Worm (Caenorhabditis elegans): ENCODE measurements around the gene ptrn-1.

The ptrn-1 gene

ce11 chrX:16978308-16978707, 51.7 kb downstream of the ptrn-1 start, which contains the start of gene mbl-1:
Gene mbl-1 (plus strand): TSS chrX:16978608.
- no peak for TF ChIP-seq ceh-13 (GFP tag; optimal IDR thresholded peaks at IDR 0.05)
- TF ChIP-seq hnd-1 (tag; optimal IDR thresholded peaks at IDR 0.05), result no peak
- TF ChIP-seq ets-7 (tag; optimal IDR thresholded peaks at IDR 0.05), result no peak
- TF ChIP-seq pes-1 (GFP tag; IDR thresholded peaks at IDR 0.05), result no peak
- TF ChIP-seq flt-1 (GFP tag; IDR thresholded peaks at IDR 0.05), result no peak
- no peak for TF ChIP-seq scrt-1 (GFP tag; IDR thresholded peaks at IDR 0.05)
- no peak for TF ChIP-seq B0310.2 (tag; optimal IDR thresholded peaks at IDR 0.05)
- no peak for TF ChIP-seq ama-1 (optimal IDR thresholded peaks at IDR 0.05)
- TF ChIP-seq F13C5.2 (tag; optimal IDR thresholded peaks at IDR 0.05), result no peak
- no peak for TF ChIP-seq sea-1 (GFP tag; conservative IDR thresholded peaks at IDR 0.05)
- no peak for TF ChIP-seq hmbx-1 (tag; optimal IDR thresholded peaks at IDR 0.05)
- no peak for TF ChIP-seq tbx-37 (GFP tag; conservative IDR thresholded peaks at IDR 0.05)
- no peak for TF ChIP-seq tbx-11 (GFP tag; IDR thresholded peaks at IDR 0.05)
- no peak for TF ChIP-seq aly-1 (tag; optimal IDR thresholded peaks at IDR 0.05)
- no peak for TF ChIP-seq ceh-36 (tag; optimal IDR thresholded peaks at IDR 0.05)
- no peak for TF ChIP-seq tra-4 (tag; optimal IDR thresholded peaks at IDR 0.05)
- no peak for TF ChIP-seq hmg-4 (GFP tag; optimal IDR thresholded peaks at IDR 0.05)

ce11 chrX:16976043-16976442, 54.0 kb downstream of the ptrn-1 start, which contains the start of gene F52G3.5:
Gene F52G3.5 (minus strand): TSS chrX:16976143.
- TF ChIP-seq ama-1 (optimal IDR thresholded peaks at IDR 0.05) (no peak), B0310.2 (tag; optimal IDR thresholded peaks at IDR 0.05) (no peak), hmbx-1 (tag; optimal IDR thresholded peaks at IDR 0.05) (no peak), hmg-4 (GFP tag; optimal IDR thresholded peaks at IDR 0.05) (no peak)
